Worm (Caenorhabditis elegans): Measurements from ENCODE around the gene tdc-1.

- TF ChIP-seq hlh-15 (tag; optimal IDR thresholded peaks at IDR 0.05) (no peak), ref-2 (tag; optimal IDR thresholded peaks at IDR 0.05) (no peak), rnt-1 (tag; optimal IDR thresholded peaks at IDR 0.05) (no peak), unc-86 (tag; optimal IDR thresholded peaks at IDR 0.05) (no peak)
These were observed 5.7 kb downstream of the tdc-1 start, which contains the start of the genes gei-14 and slc-25A32 for ce11 chrII:8276057-8276456.
